Fruit fly (Drosophila melanogaster) whole organism, embryonic: ENCODE data around the gene Dhdds.

Source experiments
- CG13287 ChIP-seq: fragments of 200-800 bp; sonication (Bioruptor generic); IDR thresholded peaks from 2 replicates; pipeline ENCODE4 v1.3.6; 2022; ENCODE audit warnings: missing biosample characterization, missing genetic modification characterization; ENCODE audit not compliant: partially characterized antibody
- CG13894 ChIP-seq: fragments of 200-800 bp; sonication (Bioruptor generic); optimal IDR thresholded peaks from 3 replicates; lab custom pipeline; 2018; ENCODE audit warnings: missing biosample characterization, mild to moderate bottlenecking, missing genetic modification characterization, moderate library complexity
- CG14441 ChIP-seq: fragments of 200-800 bp; sonication (Bioruptor generic); IDR thresholded peaks from 2 replicates; pipeline ENCODE4 v1.3.6; 2022; ENCODE audit warnings: missing biosample characterization, missing genetic modification characterization
- CG15011 ChIP-seq: fragments of 200-800 bp; sonication (Bioruptor generic); optimal IDR thresholded peaks from 3 replicates; lab custom pipeline; 2018; ENCODE audit warnings: missing biosample characterization, mild to moderate bottlenecking, missing genetic modification characterization
- CG1529 ChIP-seq: fragments of 200-800 bp; sonication (Bioruptor generic); optimal IDR thresholded peaks from 3 replicates; lab custom pipeline; 2018; ENCODE audit warnings: missing biosample characterization, missing genetic modification characterization
- CG1647 ChIP-seq: fragments of 200-800 bp; sonication (Bioruptor generic); optimal IDR thresholded peaks from 3 replicates; lab custom pipeline; 2016; ENCODE audit warnings: missing biosample characterization, missing genetic modification characterization
- CG18764 ChIP-seq: fragments of 200-800 bp; sonication (Bioruptor generic); optimal IDR thresholded peaks from 3 replicates; lab custom pipeline; 2016; ENCODE audit warnings: missing biosample characterization, missing genetic modification characterization
- CG2199 ChIP-seq: fragments of 200-800 bp; sonication (Bioruptor generic); IDR thresholded peaks from 3 replicates; pipeline ENCODE4 v1.3.6; 2022; ENCODE audit warnings: missing biosample characterization, missing genetic modification characterization
- CG2875 ChIP-seq: fragments of 200-800 bp; sonication (Bioruptor generic); optimal IDR thresholded peaks from 2 replicates; lab custom pipeline; 2017; ENCODE audit warnings: missing biosample characterization, mild to moderate bottlenecking, missing genetic modification characterization, missing genetic modification reagents
- CG30403 ChIP-seq: fragments of 200-800 bp; sonication (Bioruptor generic); optimal IDR thresholded peaks from 3 replicates; lab custom pipeline; 2016; ENCODE audit warnings: missing biosample characterization, missing genetic modification characterization
- CG3163 ChIP-seq: fragments of 200-800 bp; sonication (Bioruptor generic); optimal IDR thresholded peaks from 3 replicates; lab custom pipeline; 2016; ENCODE audit warnings: missing biosample characterization, missing genetic modification characterization
- CG32772 ChIP-seq: fragments of 200-800 bp; sonication (Bioruptor generic); IDR thresholded peaks from 2 replicates; pipeline ENCODE4 v1.3.6; 2022; ENCODE audit warnings: missing biosample characterization, missing genetic modification characterization
- CG3847 ChIP-seq: fragments of 200-800 bp; sonication (Bioruptor generic); IDR thresholded peaks from 2 replicates; pipeline ENCODE4 v1.3.6; 2022; ENCODE audit warnings: missing biosample characterization, missing genetic modification characterization
- CG6175 ChIP-seq: fragments of 200-800 bp; sonication (Bioruptor generic); IDR thresholded peaks from 3 replicates; pipeline ENCODE4 v1.3.6; 2022; ENCODE audit warnings: missing biosample characterization, missing genetic modification characterization
- CG6254 ChIP-seq: fragments of 200-800 bp; sonication (Bioruptor generic); optimal IDR thresholded peaks from 3 replicates; lab custom pipeline; 2017; ENCODE audit warnings: mild to moderate bottlenecking, missing biosample characterization, missing genetic modification reagents, missing genetic modification characterization
- CG7786 ChIP-seq: fragments of 200-800 bp; sonication (Bioruptor generic); optimal IDR thresholded peaks from 2 replicates; lab custom pipeline; 2016; ENCODE audit warnings: missing biosample characterization, missing genetic modification characterization
- CG7987 ChIP-seq: fragments of 200-800 bp; sonication (Bioruptor generic); optimal IDR thresholded peaks from 2 replicates; lab custom pipeline; 2018; ENCODE audit warnings: missing biosample characterization, mild to moderate bottlenecking, missing genetic modification characterization, moderate library complexity
- CG8359 ChIP-seq: fragments of 200-800 bp; sonication (Bioruptor generic); optimal IDR thresholded peaks from 2 replicates; lab custom pipeline; 2017; ENCODE audit warnings: missing biosample characterization, mild to moderate bottlenecking, missing genetic modification characterization, borderline replicate concordance
- CG9876 ChIP-seq: fragments of 200-800 bp; sonication (Bioruptor generic); optimal IDR thresholded peaks from 2 replicates; lab custom pipeline; 2016; ENCODE audit warnings: missing biosample characterization, missing genetic modification characterization
- CG9932 ChIP-seq: fragments of 200-800 bp; sonication (Bioruptor generic); IDR thresholded peaks from 2 replicates; pipeline ENCODE4 v1.3.6; 2022; ENCODE audit warnings: missing biosample characterization, missing genetic modification characterization
- CHES-1-like ChIP-seq: fragments of 200-800 bp; sonication (Bioruptor generic); optimal IDR thresholded peaks from 2 replicates; lab custom pipeline; 2016; ENCODE audit warnings: missing biosample characterization, missing genetic modification characterization
- Ets97D ChIP-seq: fragments of 200-800 bp; sonication (Bioruptor generic); optimal IDR thresholded peaks from 3 replicates; lab custom pipeline; 2016; ENCODE audit warnings: missing biosample characterization, missing genetic modification characterization
- Hey ChIP-seq: fragments of 200-800 bp; sonication (Bioruptor generic); optimal IDR thresholded peaks from 3 replicates; lab custom pipeline; 2018; ENCODE audit warnings: missing biosample characterization, mild to moderate bottlenecking, missing genetic modification characterization
- Kr ChIP-seq: fragments of 200-800 bp; sonication (Bioruptor generic); optimal IDR thresholded peaks from 2 replicates; lab custom pipeline; 2017; ENCODE audit warnings: missing biosample characterization, mild to moderate bottlenecking, missing genetic modification characterization
- Nf-YB ChIP-seq: fragments of 200-800 bp; sonication (Bioruptor generic); optimal IDR thresholded peaks from 3 replicates; lab custom pipeline; 2019; ENCODE audit warnings: missing biosample characterization, mild to moderate bottlenecking, missing genetic modification characterization, moderate library complexity
- Six4 ChIP-seq: fragments of 200-800 bp; sonication (Bioruptor generic); optimal IDR thresholded peaks from 2 replicates; lab custom pipeline; 2016; ENCODE audit warnings: missing biosample characterization, missing genetic modification characterization
- Sry-β ChIP-seq: fragments of 200-800 bp; sonication (Bioruptor generic); optimal IDR thresholded peaks from 2 replicates; lab custom pipeline; 2018; ENCODE audit warnings: missing biosample characterization, mild to moderate bottlenecking, missing genetic modification characterization, moderate library complexity
- Xrp1 ChIP-seq: fragments of 200-800 bp; sonication (Bioruptor generic); IDR thresholded peaks from 2 replicates; pipeline ENCODE4 v1.3.6; 2022; ENCODE audit warnings: missing biosample characterization, missing genetic modification characterization
- al ChIP-seq: fragments of 200-800 bp; sonication (Bioruptor generic); IDR thresholded peaks from 2 replicates; pipeline ENCODE4 v1.3.6; 2022; ENCODE audit warnings: missing biosample characterization, missing genetic modification characterization
- aop ChIP-seq: fragments of 200-800 bp; sonication (Bioruptor generic); IDR thresholded peaks from 2 replicates; pipeline ENCODE4 v1.3.6; 2022; ENCODE audit warnings: missing biosample characterization, missing genetic modification characterization
- bcd ChIP-seq: fragments of 200-800 bp; sonication (Bioruptor generic); optimal IDR thresholded peaks from 2 replicates; lab custom pipeline; 2017; ENCODE audit warnings: missing biosample characterization, mild to moderate bottlenecking, missing genetic modification characterization
- bigmax ChIP-seq: fragments of 200-800 bp; sonication (Bioruptor generic); optimal IDR thresholded peaks from 2 replicates; lab custom pipeline; 2018; ENCODE audit warnings: missing biosample characterization, mild to moderate bottlenecking, missing genetic modification characterization
- btn ChIP-seq: fragments of 200-800 bp; sonication (Bioruptor generic); optimal IDR thresholded peaks from 2 replicates; lab custom pipeline; 2016; ENCODE audit warnings: missing biosample characterization, missing genetic modification characterization
- ewg ChIP-seq: fragments of 200-800 bp; sonication (Bioruptor generic); optimal IDR thresholded peaks from 3 replicates; lab custom pipeline; 2017; ENCODE audit warnings: mild to moderate bottlenecking, missing biosample characterization, missing genetic modification reagents, missing genetic modification characterization
- ftz-f1 ChIP-seq: fragments of 200-800 bp; sonication (Bioruptor generic); optimal IDR thresholded peaks from 2 replicates; lab custom pipeline; 2016; ENCODE audit warnings: missing biosample characterization, missing genetic modification characterization
- gsb ChIP-seq: fragments of 200-800 bp; sonication (Bioruptor generic); IDR thresholded peaks from 2 replicates; pipeline ENCODE4 v1.3.6; 2022; ENCODE audit warnings: missing biosample characterization, missing genetic modification characterization
- ham ChIP-seq: fragments of 200-800 bp; sonication (Bioruptor generic); IDR thresholded peaks from 2 replicates; pipeline ENCODE4 v1.3.6; 2022; ENCODE audit warnings: missing biosample characterization, missing genetic modification characterization
- jumu ChIP-seq: fragments of 200-800 bp; sonication (Bioruptor generic); optimal IDR thresholded peaks from 3 replicates; lab custom pipeline; 2016; ENCODE audit warnings: missing biosample characterization, missing genetic modification characterization
- kay ChIP-seq: fragments of 200-800 bp; sonication (Bioruptor generic); optimal IDR thresholded peaks from 2 replicates; lab custom pipeline; 2016; ENCODE audit warnings: missing biosample characterization, missing genetic modification characterization
- nom ChIP-seq: fragments of 200-800 bp; sonication (Bioruptor generic); optimal IDR thresholded peaks from 2 replicates; lab custom pipeline; 2017; ENCODE audit warnings: missing biosample characterization, missing genetic modification characterization, mild to moderate bottlenecking, moderate library complexity, missing genetic modification reagents
- odd ChIP-seq: fragments of 200-800 bp; sonication (Bioruptor generic); optimal IDR thresholded peaks from 2 replicates; lab custom pipeline; 2017; ENCODE audit warnings: missing biosample characterization, mild to moderate bottlenecking, missing genetic modification characterization
- onecut ChIP-seq: fragments of 200-800 bp; sonication (Bioruptor generic); IDR thresholded peaks from 2 replicates; pipeline ENCODE4 v1.3.6; 2022; ENCODE audit warnings: missing biosample characterization, missing genetic modification characterization
- pum ChIP-seq: fragments of 200-800 bp; sonication (Bioruptor generic); optimal IDR thresholded peaks from 2 replicates; lab custom pipeline; 2016; ENCODE audit warnings: missing biosample characterization, missing genetic modification characterization
- shn ChIP-seq: fragments of 200-800 bp; sonication (Bioruptor generic); optimal IDR thresholded peaks from 3 replicates; lab custom pipeline; 2016; ENCODE audit warnings: missing biosample characterization, missing genetic modification characterization
- sna ChIP-seq: fragments of 200-800 bp; sonication (Bioruptor generic); IDR thresholded peaks from 2 replicates; pipeline ENCODE4 v1.3.6; 2022; ENCODE audit warnings: missing biosample characterization, missing genetic modification characterization; ENCODE audit not compliant: partially characterized antibody
- sob ChIP-seq: fragments of 200-800 bp; sonication (Bioruptor generic); IDR thresholded peaks from 2 replicates; pipeline ENCODE4 v1.3.6; 2022; ENCODE audit warnings: missing biosample characterization, missing genetic modification characterization
- tgo ChIP-seq: fragments of 200-800 bp; sonication (Bioruptor generic); IDR thresholded peaks from 3 replicates; pipeline ENCODE4 v1.3.6; 2022; ENCODE audit warnings: missing biosample characterization, missing genetic modification characterization
- unpg ChIP-seq: fragments of 200-800 bp; sonication (Bioruptor generic); optimal IDR thresholded peaks from 3 replicates; lab custom pipeline; 2018; ENCODE audit warnings: missing biosample characterization, mild to moderate bottlenecking, missing genetic modification characterization, moderate library complexity
- zf30C ChIP-seq: fragments of 200-800 bp; sonication (Bioruptor generic); optimal IDR thresholded peaks from 3 replicates; lab custom pipeline; 2018; ENCODE audit warnings: missing biosample characterization, mild to moderate bottlenecking, missing genetic modification characterization

Gene Dhdds

dm6 chrX:7908239-7909068 lies 24.7 kb downstream of the Dhdds start, which contains the start of the genes dpr14 and spidey (continued):
- TF ChIP-seq odd (GFP tag; lab: Kevin White, UChicago) (peak; percentile 84), Six4 (GFP tag; lab: Kevin White, UChicago) (peak; percentile 78), CG30403 (GFP tag; lab: Kevin White, UChicago) (peak; percentile 88), kay (GFP tag; lab: Kevin White, UChicago) (peak; percentile 71), CG13894 (tag; lab: Kevin White, UChicago) (peak; percentile 93), ham (GFP tag; lab: Robert Waterston, UW) (peak; percentile 78), sob (GFP tag; lab: Robert Waterston, UW) (peak; percentile 92), CG9876 (GFP tag; lab: Kevin White, UChicago) (peak; percentile 73), btn (GFP tag; lab: Kevin White, UChicago) (peak; percentile 77), pum (GFP tag; lab: Kevin White, UChicago) (peak; percentile 82), unpg (GFP tag; lab: Kevin White, UChicago) (peak; percentile 92), CG13287 (GFP tag; lab: Robert Waterston, UW) (0 out of 2 replicates have a peak, but pooled peaks have one; percentile 32), sna (GFP tag; lab: Robert Waterston, UW) (peak; percentile 35; the same call in 1 of the 2 replicates), CG32772 (GFP tag; lab: Robert Waterston, UW) (peak; percentile 91), CG9932 (GFP tag; lab: Robert Waterston, UW) (peak; percentile 91), onecut (peak; percentile 87), CG7786 (peak; percentile 90), tgo (peak; percentile 93), CG14441 (GFP tag; lab: Robert Waterston, UW) (peak; percentile 86), aop (peak; percentile 56; the same call in 1 of the 2 replicates), Nf-YB (GFP tag; lab: Kevin White, UChicago) (peak; percentile 74), CG6175 (peak; percentile 80), jumu (GFP tag; lab: Kevin White, UChicago) (peak; percentile 81), CG18764 (GFP tag; lab: Kevin White, UChicago) (peak; percentile 77), CG7987 (GFP tag; lab: Kevin White, UChicago) (peak; percentile 78), Kr (no peak), Hey (peak; percentile 67), CG1529 (GFP tag; lab: Kevin White, UChicago) (peak; percentile 77), CG1647 (GFP tag; lab: Kevin White, UChicago) (peak; percentile 81), ewg (GFP tag; lab: Kevin White, UChicago) (peak; percentile 89), CG3163 (GFP tag; lab: Kevin White, UChicago) (peak; percentile 50), al (peak; percentile 88), ftz-f1 (GFP tag; lab: Kevin White, UChicago) (peak; percentile 28), bcd (peak; percentile 91), Sry-β (GFP tag; lab: Kevin White, UChicago) (peak; percentile 31), Xrp1 (peak; percentile 90), CHES-1-like (GFP tag; lab: Kevin White, UChicago) (peak; percentile 89), CG6254 (GFP tag; lab: Kevin White, UChicago) (peak; percentile 79), CG2875 (peak; percentile 86), bigmax (peak; percentile 36), shn (GFP tag; lab: Kevin White, UChicago) (peak; percentile 85), Ets97D (peak; percentile 63), CG2199 (peak; percentile 62; the same call in 1 of the 3 replicates), CG15011 (GFP tag; lab: Kevin White, UChicago) (peak; percentile 87), gsb (GFP tag; lab: Robert Waterston, UW) (peak; percentile 85), nom (GFP tag; lab: Kevin White, UChicago) (peak; percentile 63), CG8359 (peak; percentile 63), CG3847 (GFP tag; lab: Robert Waterston, UW) (peak; percentile 88), zf30C (GFP tag; lab: Kevin White, UChicago) (no peak)
